Worm (Caenorhabditis elegans) whole organism, late embryonic: ENCODE data around the gene cth-2.
A peak's percentile ranks its signal among the peaks of the same experiment; 100 is the strongest.

ENCODE experiments used
- F13H6.1 ChIP-seq: sonication (generic microtip); optimal IDR thresholded peaks from 2 replicates; lab custom pipeline; 2016; ENCODE audit warnings: missing genetic modification characterization, missing compliant biosample characterization
- K09A11.1 ChIP-seq: sonication (generic microtip); optimal IDR thresholded peaks from 2 replicates; lab custom pipeline; 2017; ENCODE audit warnings: antibody characterized with exemption, mild to moderate bottlenecking, missing genetic modification characterization, missing compliant biosample characterization; ENCODE audit not compliant: insufficient read depth
- T23F11.4 ChIP-seq: fragments of 200-800 bp; sonication (Bioruptor generic); optimal IDR thresholded peaks from 2 replicates; lab custom pipeline; 2018; ENCODE audit warnings: mild to moderate bottlenecking, missing genetic modification characterization, missing compliant biosample characterization
- ceh-19 ChIP-seq: fragments of 200-800 bp; sonication (Bioruptor generic); optimal IDR thresholded peaks from 2 replicates; lab custom pipeline; 2018; ENCODE audit warnings: mild to moderate bottlenecking, missing genetic modification characterization, missing compliant biosample characterization
- ceh-24 ChIP-seq: sonication (generic microtip); optimal IDR thresholded peaks from 2 replicates; lab custom pipeline; 2016; ENCODE audit warnings: mild to moderate bottlenecking, missing genetic modification characterization, missing compliant biosample characterization
- ceh-30 ChIP-seq: fragments of 150-350 bp; optimal IDR thresholded peaks from 2 replicates; lab custom pipeline; 2014; ENCODE audit warnings: missing biosample characterization, missing genetic modification characterization
- ceh-31 ChIP-seq: sonication (generic microtip); optimal IDR thresholded peaks from 2 replicates; lab custom pipeline; 2016; ENCODE audit warnings: missing genetic modification characterization, missing compliant biosample characterization
- ceh-34 ChIP-seq: sonication (generic microtip); optimal IDR thresholded peaks from 2 replicates; lab custom pipeline; 2016; ENCODE audit warnings: mild to moderate bottlenecking, missing genetic modification characterization, missing compliant biosample characterization
- ceh-6 ChIP-seq: fragments of 200-800 bp; sonication (Bioruptor generic); optimal IDR thresholded peaks from 2 replicates; lab custom pipeline; 2018; ENCODE audit warnings: mild to moderate bottlenecking, missing genetic modification characterization, missing compliant biosample characterization
- ceh-9 ChIP-seq: sonication (generic microtip); optimal IDR thresholded peaks from 2 replicates; lab custom pipeline; 2016; ENCODE audit warnings: mild to moderate bottlenecking, missing genetic modification characterization, inconsistent platforms, missing compliant biosample characterization
- che-1 ChIP-seq: sonication (generic microtip); optimal IDR thresholded peaks from 2 replicates; lab custom pipeline; 2016; ENCODE audit warnings: mild to moderate bottlenecking, missing genetic modification characterization, missing compliant biosample characterization
- elt-2 ChIP-seq: sonication (generic microtip); optimal IDR thresholded peaks from 2 replicates; lab custom pipeline; 2016; ENCODE audit warnings: missing genetic modification reagents, missing genetic modification characterization, missing compliant biosample characterization
- fax-1 ChIP-seq: sonication (generic microtip); optimal IDR thresholded peaks from 2 replicates; lab custom pipeline; 2016; ENCODE audit warnings: missing genotype, missing genetic modification characterization, missing compliant biosample characterization
- fkh-6 ChIP-seq: sonication (generic microtip); optimal IDR thresholded peaks from 2 replicates; lab custom pipeline; 2016; ENCODE audit warnings: missing genetic modification characterization, missing compliant biosample characterization
- gmeb-2 ChIP-seq: sonication (generic microtip); optimal IDR thresholded peaks from 2 replicates; lab custom pipeline; 2016; ENCODE audit warnings: missing genetic modification characterization, inconsistent platforms, missing compliant biosample characterization
- hlh-6 ChIP-seq: sonication (generic microtip); optimal IDR thresholded peaks from 2 replicates; lab custom pipeline; 2016; ENCODE audit warnings: missing genotype, missing genetic modification characterization, missing compliant biosample characterization
- madf-2 ChIP-seq: sonication (generic microtip); optimal IDR thresholded peaks from 2 replicates; lab custom pipeline; 2017; ENCODE audit warnings: missing genetic modification characterization, missing compliant biosample characterization
- nfya-1 ChIP-seq: sonication (generic microtip); optimal IDR thresholded peaks from 2 replicates; lab custom pipeline; 2017; ENCODE audit warnings: missing genetic modification characterization, mild to moderate bottlenecking, missing compliant biosample characterization, antibody characterized with exemption, moderate library complexity
- nhr-11 ChIP-seq: fragments of 150-350 bp; optimal IDR thresholded peaks from 2 replicates; lab custom pipeline; 2014; ENCODE audit warnings: missing biosample characterization, missing genetic modification characterization
- nhr-232 ChIP-seq: sonication (generic microtip); optimal IDR thresholded peaks from 2 replicates; lab custom pipeline; 2016; ENCODE audit warnings: missing genetic modification characterization, missing compliant biosample characterization
- pax-1 ChIP-seq: fragments of 150-350 bp; optimal IDR thresholded peaks from 2 replicates; lab custom pipeline; 2014; ENCODE audit warnings: missing biosample characterization, missing genetic modification characterization
- pha-2 ChIP-seq: sonication (generic microtip); optimal IDR thresholded peaks from 2 replicates; lab custom pipeline; 2017; ENCODE audit warnings: mild to moderate bottlenecking, missing genetic modification characterization, missing compliant biosample characterization
- pha-4 ChIP-seq: fragments of 150-350 bp; optimal IDR thresholded peaks from 2 replicates; lab custom pipeline; 2018; ENCODE audit warnings: missing biosample characterization, missing genetic modification reagents, missing genetic modification characterization
- pros-1 ChIP-seq: fragments of 150-350 bp; optimal IDR thresholded peaks from 2 replicates; lab custom pipeline; 2014; ENCODE audit warnings: missing biosample characterization, missing genetic modification reagents, missing genetic modification characterization
- rnt-1 ChIP-seq: sonication (generic microtip); optimal IDR thresholded peaks from 2 replicates; lab custom pipeline; 2016; ENCODE audit warnings: missing genetic modification characterization, missing compliant biosample characterization
- sdc-2 ChIP-seq: sonication (generic microtip); optimal IDR thresholded peaks from 2 replicates; lab custom pipeline; 2016; ENCODE audit warnings: missing genotype, missing genetic modification characterization, missing compliant biosample characterization
- syd-9 ChIP-seq: sonication (generic microtip); optimal IDR thresholded peaks from 2 replicates; lab custom pipeline; 2016; ENCODE audit warnings: mild to moderate bottlenecking, missing genetic modification characterization, moderate library complexity, missing compliant biosample characterization
- tbx-2 ChIP-seq: sonication (generic microtip); optimal IDR thresholded peaks from 2 replicates; lab custom pipeline; 2016; ENCODE audit warnings: missing genetic modification characterization, missing compliant biosample characterization
- ttx-3 ChIP-seq: sonication (generic microtip); optimal IDR thresholded peaks from 2 replicates; lab custom pipeline; 2016; ENCODE audit warnings: missing genetic modification reagents, missing genetic modification characterization, missing compliant biosample characterization
- unc-3 ChIP-seq, 2 experiments: fragments of 200-800 bp in 1 of 2; sonication (Bioruptor generic) in 1 of 2; sonication (generic microtip) in 1 of 2; conservative IDR thresholded peaks in 1 of 2; optimal IDR thresholded peaks in 1 of 2; 2 replicates each; pipeline versions ENCODE4 v1.3.6 to Lab custom; 2016 to 2022; ENCODE audit warnings: missing compliant biosample characterization in 2 of 2, missing genetic modification characterization in 2 of 2, missing genetic modification reagents in 1 of 2
- unc-42 ChIP-seq: sonication (generic microtip); optimal IDR thresholded peaks from 2 replicates; lab custom pipeline; 2016; ENCODE audit warnings: missing genotype, missing genetic modification characterization, missing compliant biosample characterization
- unc-86 ChIP-seq: sonication (generic microtip); optimal IDR thresholded peaks from 2 replicates; lab custom pipeline; 2016; ENCODE audit warnings: missing genetic modification characterization, missing compliant biosample characterization

Gene cth-2

DNA sequence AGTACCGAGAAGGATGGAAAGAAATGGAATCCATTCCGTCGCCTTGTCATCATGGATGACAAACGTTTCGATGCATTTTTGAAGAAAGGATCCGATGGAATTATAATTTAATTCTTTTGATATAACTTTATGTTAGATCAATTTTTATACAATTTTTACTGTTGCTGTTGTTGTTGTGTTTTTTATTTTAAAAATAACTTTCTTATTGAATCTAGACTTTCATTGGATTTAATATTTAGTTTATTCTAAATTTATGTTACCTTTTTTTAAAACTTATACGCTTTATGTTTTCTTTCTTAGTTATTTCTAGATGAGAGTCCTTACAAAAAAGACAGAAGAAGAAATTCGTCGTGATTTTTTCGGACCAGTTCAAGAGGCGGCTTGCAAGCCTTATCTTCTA lies 2.8 kb downstream of the cth-2 start, which contains the start of gene ZK1127.3:
Gene ZK1127.3 (plus strand): TSS at position 301 of the 400 bp plus-strand sequence.
- no peak for TF ChIP-seq rnt-1
- no peak for TF ChIP-seq hlh-6
- no peak for TF ChIP-seq ttx-3 (tag; lab: Kevin White, UChicago)
- TF ChIP-seq syd-9 = no peak
- TF ChIP-seq pha-2 (tag; lab: Kevin White, UChicago) = no peak
- no peak for TF ChIP-seq ceh-19 (GFP tag; lab: Kevin White, UChicago)
- TF ChIP-seq T23F11.4 (GFP tag; lab: Kevin White, UChicago) = no peak
- TF ChIP-seq F13H6.1 = no peak

DNA sequence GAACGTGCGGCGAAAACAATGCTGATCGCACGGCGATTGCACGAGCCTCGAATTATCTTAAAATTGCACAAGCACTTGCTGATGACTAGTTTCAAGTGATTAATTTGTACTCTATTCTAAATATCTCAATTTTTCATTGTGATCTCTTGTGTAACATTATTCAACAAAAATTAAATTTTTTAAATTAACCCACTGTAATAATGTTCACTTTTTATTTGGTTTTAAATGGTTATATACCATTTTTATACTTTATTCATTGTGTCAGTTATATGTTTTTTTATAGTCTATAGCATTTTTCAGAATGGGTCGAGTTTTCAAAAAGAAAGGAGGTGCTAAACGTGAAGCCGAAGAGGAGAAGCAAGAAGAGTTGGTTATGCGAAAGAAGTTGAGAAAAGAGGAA lies 4.1 kb downstream of the cth-2 start, which contains the start of gene ZK1127.4:
Gene ZK1127.4 (plus strand): TSS at position 301 of the 400 bp plus-strand sequence.
- TF ChIP-seq nhr-11 (tag; lab: Kevin White, UChicago) = no peak
- no peak for TF ChIP-seq pros-1 (tag; lab: Kevin White, UChicago)

DNA sequence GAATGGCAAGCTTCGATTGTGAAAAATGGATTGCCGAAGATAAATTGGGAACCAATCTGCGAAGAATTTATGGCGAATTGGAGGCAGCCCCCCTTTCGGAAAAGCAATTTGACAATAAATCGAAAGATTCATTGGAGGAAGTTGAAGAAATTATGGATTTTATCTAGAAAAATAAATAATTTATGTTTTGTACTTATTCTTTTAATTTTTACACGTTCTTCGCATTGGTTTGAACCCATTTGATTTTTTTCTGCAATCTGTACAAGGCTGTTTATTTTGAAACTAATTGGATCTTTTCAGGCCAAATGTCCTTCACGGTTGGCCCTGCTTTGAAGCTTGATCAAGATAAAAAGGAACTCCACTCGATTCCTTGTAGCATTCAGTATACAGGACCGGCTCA lies 4.8 kb downstream of the cth-2 start, which contains the start of gene ZK1127.13:
Gene ZK1127.13 (plus strand): TSS at position 301 of the 400 bp plus-strand sequence.
- TF ChIP-seq ceh-30 (tag; lab: Kevin White, UChicago) (no peak), fax-1 (no peak), rnt-1 (no peak), unc-3 (GFP tag; conservative IDR thresholded peaks at IDR 0.05; lab: Robert Waterston, UW) (no peak), unc-3 (tag; optimal IDR thresholded peaks at IDR 0.05; lab: Kevin White, UChicago) (no peak), madf-2 (tag; lab: Kevin White, UChicago) (no peak), sdc-2 (no peak), nhr-232 (tag; lab: Kevin White, UChicago) (no peak)

DNA sequence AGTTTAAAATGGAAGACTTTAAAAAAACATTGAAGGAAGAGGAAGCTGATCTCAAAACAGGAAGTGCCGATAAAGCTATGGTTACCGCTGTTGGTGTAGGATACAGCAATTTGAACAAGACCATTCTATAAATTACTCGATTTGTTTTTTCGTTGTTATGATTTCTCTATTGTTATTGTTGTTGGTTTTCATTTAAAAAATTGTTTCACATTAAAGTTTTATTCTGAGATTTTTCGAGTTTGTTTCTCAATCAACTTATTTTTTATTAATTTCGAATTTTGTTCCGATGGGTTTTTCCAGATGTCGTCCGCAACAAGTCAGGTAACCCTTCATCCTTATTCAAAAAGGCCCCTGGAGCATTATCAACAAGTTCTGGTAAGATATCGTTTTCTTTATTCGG lies 6.0 kb downstream of the cth-2 start, which contains the start of gene ZK1127.12:
Gene ZK1127.12 (plus strand): TSS at position 301 of the 400 bp plus-strand sequence.
- TF ChIP-seq ceh-9 (tag; lab: Kevin White, UChicago) = no peak
- TF ChIP-seq elt-2 (tag; lab: Kevin White, UChicago) = no peak
- TF ChIP-seq che-1 (tag; lab: Kevin White, UChicago) = no peak
- TF ChIP-seq unc-3 (GFP tag; conservative IDR thresholded peaks at IDR 0.05; lab: Robert Waterston, UW) = no peak
- TF ChIP-seq unc-3 (tag; optimal IDR thresholded peaks at IDR 0.05; lab: Kevin White, UChicago) = no peak
- TF ChIP-seq nhr-232 (tag; lab: Kevin White, UChicago) = no peak
- TF ChIP-seq unc-42 (tag; lab: Kevin White, UChicago) = no peak
- no peak for TF ChIP-seq K09A11.1
- TF ChIP-seq nhr-11 (tag; lab: Kevin White, UChicago) = no peak
- TF ChIP-seq ceh-6 (GFP tag; lab: Kevin White, UChicago) = no peak
- no peak for TF ChIP-seq ceh-24
- no peak for TF ChIP-seq ceh-34 (tag; lab: Kevin White, UChicago)
- no peak for TF ChIP-seq ceh-19 (GFP tag; lab: Kevin White, UChicago)
- TF ChIP-seq pax-1 (tag; lab: Kevin White, UChicago) = no peak
- TF ChIP-seq, all 69 proteins: peak for 0

DNA sequence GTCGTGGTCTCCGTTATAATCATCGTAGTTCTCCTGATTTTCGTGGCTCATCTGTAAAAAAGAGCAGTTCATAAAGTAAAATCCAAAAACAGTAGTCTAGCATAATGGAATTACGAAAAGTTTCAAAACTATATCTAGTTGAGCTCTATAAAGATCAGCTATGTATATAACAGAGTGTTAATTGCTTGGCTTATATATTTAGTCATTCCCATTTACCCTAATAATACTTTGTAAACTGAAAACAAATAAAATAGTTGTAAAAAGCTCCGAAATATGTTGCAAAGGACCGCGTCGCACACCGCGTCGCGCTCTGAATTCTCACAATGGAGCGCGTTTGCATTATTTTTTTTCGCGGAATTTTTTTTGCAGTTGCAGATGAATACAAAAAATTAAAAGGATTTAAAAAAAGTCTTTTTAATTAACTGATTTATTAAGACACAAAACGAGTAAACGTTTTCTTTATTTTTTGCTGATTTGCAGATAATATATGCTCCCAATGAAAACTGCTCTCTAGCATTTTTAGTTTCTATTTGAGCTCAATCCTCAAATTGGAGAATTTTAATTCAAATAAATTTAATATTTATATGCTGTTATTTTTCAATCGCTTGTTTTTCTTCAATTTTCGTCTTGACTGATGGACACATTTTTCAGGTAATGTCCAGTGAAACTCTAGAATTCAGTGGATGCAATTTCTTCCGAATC lies 7.6 kb downstream of the cth-2 start, which contains the start of the genes tcer-1 and ZK1127.5:
Gene tcer-1 (minus strand): TSS at position 51 of the 702 bp plus-strand sequence.
Gene ZK1127.5 (plus strand): TSS at position 652 of the 702 bp plus-strand sequence.
- TF ChIP-seq ceh-31 (tag; lab: Kevin White, UChicago) (peak; percentile 40), tbx-2 (tag; lab: Kevin White, UChicago) (peak; percentile 22), unc-42 (tag; lab: Kevin White, UChicago) (peak; percentile 15), nfya-1 (peak; percentile 46), unc-3 (GFP tag; conservative IDR thresholded peaks at IDR 0.05; lab: Robert Waterston, UW) (no peak), unc-3 (tag; optimal IDR thresholded peaks at IDR 0.05; lab: Kevin White, UChicago) (no peak), ceh-30 (tag; lab: Kevin White, UChicago) (peak; percentile 18)
- TF ChIP-seq, all 69 proteins: peak for 5

DNA sequence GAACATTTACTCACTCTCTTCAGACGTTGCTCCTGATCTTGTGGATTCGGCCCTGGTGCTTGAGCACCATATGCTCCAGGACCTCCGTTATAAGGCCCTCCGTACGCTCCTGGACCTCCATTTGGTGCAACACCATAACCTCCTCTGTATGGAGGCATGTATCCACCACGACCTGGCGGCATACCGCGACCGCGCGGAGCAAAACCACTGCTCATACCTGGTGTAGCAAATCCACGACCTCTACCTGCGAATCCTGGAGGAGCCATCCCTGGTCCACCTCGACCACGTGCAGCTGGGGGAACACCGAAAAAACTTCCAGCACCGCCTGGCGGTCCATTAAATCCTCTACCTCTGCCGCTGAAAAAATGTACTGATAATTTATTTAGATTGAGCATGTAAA lies 8.3 kb downstream of the cth-2 start:
- no peak for TF ChIP-seq ceh-9 (tag; lab: Kevin White, UChicago)
- no peak for TF ChIP-seq K09A11.1
- TF ChIP-seq fkh-6 (tag; lab: Kevin White, UChicago) = no peak
- TF ChIP-seq ceh-31 (tag; lab: Kevin White, UChicago) = no peak
- no peak for TF ChIP-seq pha-4 (tag; lab: Kevin White, UChicago)
- TF ChIP-seq gmeb-2 = no peak
- TF ChIP-seq ceh-6 (GFP tag; lab: Kevin White, UChicago) = no peak
- no peak for TF ChIP-seq unc-86 (tag; lab: Kevin White, UChicago)
